Fruit fly (Drosophila melanogaster): ENCODE results near the gene PIG-H.

Gene PIG-H

dm6 chr3R:8030151-8030899, 30.7 kb downstream of the PIG-H start, which contains the start of the genes CG10903 and CG2747 (continued):
- no peak for TF ChIP-seq lola (GFP tag; optimal IDR thresholded peaks at IDR 0.05)
- TF ChIP-seq Doc3 (GFP tag; IDR thresholded peaks at IDR 0.05; ENCODE audit: partially characterized antibody): peak; percentile 64; the same call in 2 of the 3 replicates
- no peak for TF ChIP-seq CG11723 (GFP tag; optimal IDR thresholded peaks at IDR 0.05)
- TF ChIP-seq CG13287 (GFP tag; IDR thresholded peaks at IDR 0.05; ENCODE audit: partially characterized antibody): peak; percentile 78
- peak; percentile 41 for TF ChIP-seq CG12769 (tag; optimal IDR thresholded peaks at IDR 0.05)
- TF ChIP-seq Med (GFP tag): peak; percentile 85
- TF ChIP-seq nerfin-1 (tag; optimal IDR thresholded peaks at IDR 0.05): peak; percentile 13
- peak; percentile 74 for TF ChIP-seq kni (GFP tag; optimal IDR thresholded peaks at IDR 0.05)
- TF ChIP-seq vnd (GFP tag; IDR thresholded peaks at IDR 0.05; ENCODE audit: partially characterized antibody): peak; percentile 33; the same call in 1 of the 3 replicates
- TF ChIP-seq CG10147 (GFP tag; optimal IDR thresholded peaks at IDR 0.05): peak; percentile 50
- TF ChIP-seq CG15514 (GFP tag; optimal IDR thresholded peaks at IDR 0.05): peak; percentile 94
- no peak for TF ChIP-seq Atf3 (GFP tag; optimal IDR thresholded peaks at IDR 0.05)
- no peak for TF ChIP-seq CG9215 (GFP tag; IDR thresholded peaks at IDR 0.05)
- no peak for TF ChIP-seq CG16779 (GFP tag; IDR thresholded peaks at IDR 0.05)
- no peak for TF ChIP-seq CG8359 (GFP tag; optimal IDR thresholded peaks at IDR 0.05; ENCODE audit: borderline replicate concordance)
- no peak for TF ChIP-seq Ets65A (GFP tag)
- TF ChIP-seq inv (GFP tag; IDR thresholded peaks at IDR 0.05; ENCODE audit: partially characterized antibody): peak; percentile 53; the same call in 1 of the 2 replicates
- peak; percentile 8 for TF ChIP-seq CG18262 (tag; optimal IDR thresholded peaks at IDR 0.05)
- no peak for TF ChIP-seq Myb (GFP tag; optimal IDR thresholded peaks at IDR 0.05)
- TF ChIP-seq lov (optimal IDR thresholded peaks at IDR 0.05): no peak
- TF ChIP-seq lov (GFP tag; IDR thresholded peaks at IDR 0.05): no peak
- TF ChIP-seq CG12236 (GFP tag; optimal IDR thresholded peaks at IDR 0.05): no peak
- TF ChIP-seq CG10654 (GFP tag; optimal IDR thresholded peaks at IDR 0.05): no peak
- no peak for TF ChIP-seq NK7.1 (GFP tag; optimal IDR thresholded peaks at IDR 0.05)
- TF ChIP-seq bbx (GFP tag; IDR thresholded peaks at IDR 0.05; ENCODE audit: partially characterized antibody): peak; percentile 62
- TF ChIP-seq CG30020 (tag; optimal IDR thresholded peaks at IDR 0.05): no peak
- TF ChIP-seq CG1233 (GFP tag; optimal IDR thresholded peaks at IDR 0.05): peak; percentile 3
- TF ChIP-seq CG16813 (GFP tag; IDR thresholded peaks at IDR 0.05; ENCODE audit: partially characterized antibody): peak; percentile 64; the same call in 2 of the 3 replicates
- TF ChIP-seq pnt (GFP tag; optimal IDR thresholded peaks at IDR 0.05): no peak
- TF ChIP-seq CG17186 (GFP tag; optimal IDR thresholded peaks at IDR 0.05): peak; percentile 56
- no peak for TF ChIP-seq CG9609 (GFP tag; optimal IDR thresholded peaks at IDR 0.05)
- TF ChIP-seq Nf-YC (tag; optimal IDR thresholded peaks at IDR 0.05): peak; percentile 43
- TF ChIP-seq Hey (tag; optimal IDR thresholded peaks at IDR 0.05): no peak
- no peak for TF ChIP-seq CG31441 (GFP tag; IDR thresholded peaks at IDR 0.05)
- TF ChIP-seq bowl (GFP tag; IDR thresholded peaks at IDR 0.05): no peak
- no peak for TF ChIP-seq CG10274 (GFP tag; optimal IDR thresholded peaks at IDR 0.05)
- TF ChIP-seq CG17802 (tag; optimal IDR thresholded peaks at IDR 0.05): no peak
- TF ChIP-seq CG4282 (GFP tag; optimal IDR thresholded peaks at IDR 0.05): no peak
- peak; percentile 63 for TF ChIP-seq Max (GFP tag; optimal IDR thresholded peaks at IDR 0.05)
- TF ChIP-seq Sox102F (GFP tag; optimal IDR thresholded peaks at IDR 0.05): no peak
- TF ChIP-seq H15 (GFP tag; IDR thresholded peaks at IDR 0.05): no peak
- no peak for TF ChIP-seq toy (GFP tag; IDR thresholded peaks at IDR 0.05)
- TF ChIP-seq ttk (GFP tag; IDR thresholded peaks at IDR 0.05): no peak
- peak; percentile 8 for TF ChIP-seq CG8924 (tag; optimal IDR thresholded peaks at IDR 0.05)
- peak; percentile 27 for TF ChIP-seq CG14710 (tag; optimal IDR thresholded peaks at IDR 0.05)
- no peak for TF ChIP-seq esg (GFP tag; conservative IDR thresholded peaks at IDR 0.05)
- no peak for TF ChIP-seq gt (GFP tag; IDR thresholded peaks at IDR 0.05)
- TF ChIP-seq CG1647 (GFP tag; optimal IDR thresholded peaks at IDR 0.05): no peak
- no peak for TF ChIP-seq CG7271 (tag; optimal IDR thresholded peaks at IDR 0.05)

All from whole organism, embryonic.